Worm (Caenorhabditis elegans): ENCODE measurements around the gene cdc-48.1.

cdc-48.1 gene

DNA sequence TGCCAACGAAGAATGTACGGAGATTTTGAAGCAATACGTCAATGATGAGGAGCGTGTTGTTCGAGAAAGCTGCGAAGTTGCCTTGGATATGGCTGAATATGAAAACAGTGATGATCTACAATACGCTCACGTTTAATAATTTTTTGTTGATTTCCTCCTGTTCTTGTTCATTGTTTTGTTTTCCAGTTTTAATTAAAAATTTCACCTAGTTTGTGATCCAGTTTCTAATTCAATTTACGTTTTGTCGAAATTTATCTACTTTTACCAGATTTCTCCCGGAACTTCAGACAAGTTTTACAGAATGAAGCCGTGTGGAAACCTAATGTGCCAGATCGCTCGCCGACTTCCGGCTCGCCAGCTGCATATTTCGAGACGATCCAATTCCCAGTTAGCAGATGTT is 17.6 kb upstream of the cdc-48.1 start, which contains the start of gene dap-3:
Gene dap-3 (plus strand): TSS at position 301 of the 400 bp plus-strand sequence.
- no peak for TF ChIP-seq gmeb-2 (tag; optimal IDR thresholded peaks at IDR 0.05)
- no peak for TF ChIP-seq K09A11.1 (tag; optimal IDR thresholded peaks at IDR 0.05; ENCODE audit: insufficient read depth)
- no peak for TF ChIP-seq ref-2 (tag; optimal IDR thresholded peaks at IDR 0.05)
- TF ChIP-seq dmd-4 (tag; optimal IDR thresholded peaks at IDR 0.05; ENCODE audit: borderline replicate concordance), result no peak
- no peak for TF ChIP-seq ceh-24 (tag; optimal IDR thresholded peaks at IDR 0.05)
- no peak for TF ChIP-seq ahr-1 (tag; optimal IDR thresholded peaks at IDR 0.05)
- no peak for TF ChIP-seq pha-2 (tag; optimal IDR thresholded peaks at IDR 0.05)
- TF ChIP-seq lim-6 (tag; optimal IDR thresholded peaks at IDR 0.05), result no peak
- no peak for TF ChIP-seq hlh-6 (tag; optimal IDR thresholded peaks at IDR 0.05)
- TF ChIP-seq ttx-3 (tag; optimal IDR thresholded peaks at IDR 0.05), result no peak
- no peak for TF ChIP-seq sdc-2 (tag; optimal IDR thresholded peaks at IDR 0.05)
- TF ChIP-seq pat-9 (tag; optimal IDR thresholded peaks at IDR 0.05), result no peak
- no peak for TF ChIP-seq ceh-2 (tag; optimal IDR thresholded peaks at IDR 0.05)
- TF ChIP-seq odd-2 (tag; optimal IDR thresholded peaks at IDR 0.05), result no peak
- TF ChIP-seq unc-42 (tag; optimal IDR thresholded peaks at IDR 0.05), result no peak
- no peak for TF ChIP-seq nfya-1 (tag; optimal IDR thresholded peaks at IDR 0.05)
- TF ChIP-seq che-1 (tag; optimal IDR thresholded peaks at IDR 0.05), result no peak
- no peak for TF ChIP-seq unc-3 (GFP tag; conservative IDR thresholded peaks at IDR 0.05)
- no peak for TF ChIP-seq unc-3 (tag; optimal IDR thresholded peaks at IDR 0.05)
- no peak for TF ChIP-seq fax-1 (tag; optimal IDR thresholded peaks at IDR 0.05)

DNA sequence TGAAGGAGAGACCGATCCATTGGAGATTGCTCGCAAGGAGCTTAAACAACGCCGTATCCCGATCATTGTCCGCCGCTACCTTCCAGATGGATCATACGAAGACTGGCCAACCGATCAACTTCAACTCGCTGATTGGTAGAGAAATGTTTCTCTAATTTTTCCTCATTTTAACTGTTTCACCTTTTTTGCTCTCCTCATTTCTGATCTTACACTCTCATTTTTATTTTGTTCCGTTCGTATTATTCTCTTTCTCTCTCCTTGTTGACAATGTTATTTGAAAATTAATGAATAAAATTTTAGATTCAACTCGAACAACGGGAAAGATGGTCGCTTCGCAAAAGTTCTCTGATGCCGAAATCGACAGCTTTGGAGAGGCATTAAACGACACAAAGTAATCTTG is 16.4 kb upstream of the cdc-48.1 start, which contains the start of gene dohh-1:
Gene dohh-1 (plus strand): TSS at position 301 of the 400 bp plus-strand sequence.
- TF ChIP-seq ceh-22 (tag; optimal IDR thresholded peaks at IDR 0.05), result no peak

DNA sequence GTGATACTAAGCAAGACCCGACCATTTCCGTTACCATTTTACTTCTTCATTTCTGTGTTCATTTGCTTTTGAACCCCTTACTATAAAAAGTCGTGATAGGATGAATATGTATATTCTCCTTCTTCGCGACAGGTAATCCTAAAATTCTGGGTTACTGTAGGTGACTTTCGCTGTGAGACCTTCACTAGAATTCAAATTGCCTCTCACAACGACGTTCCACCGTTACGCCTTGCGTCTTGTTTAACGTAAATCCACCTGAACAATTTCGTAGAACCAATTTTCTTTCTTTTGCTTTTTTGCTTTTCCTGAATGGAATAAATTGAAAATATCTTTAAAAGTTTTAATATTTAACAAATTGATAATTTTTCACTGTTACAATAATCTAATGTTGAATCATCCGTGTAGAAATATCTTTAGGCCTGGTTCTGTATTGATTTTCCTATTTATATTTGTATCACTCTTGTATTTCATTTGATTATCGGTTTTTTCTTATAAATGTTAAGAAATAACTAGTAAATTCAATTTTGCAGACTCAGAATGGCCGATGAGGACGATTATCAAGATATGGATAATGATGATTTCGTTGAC is 15.7 kb upstream of the cdc-48.1 start, which contains the start of gene rpb-6:
Gene rpb-6 (plus strand): TSS at position 538 of the 588 bp plus-strand sequence.
- TF ChIP-seq ttx-3 (tag; optimal IDR thresholded peaks at IDR 0.05) (no peak), ets-4 (tag; optimal IDR thresholded peaks at IDR 0.05) (no peak), K02D7.2 (tag; optimal IDR thresholded peaks at IDR 0.05) (no peak), ama-1 (optimal IDR thresholded peaks at IDR 0.05) (no peak), ceh-14 (tag; optimal IDR thresholded peaks at IDR 0.05) (no peak), zip-5 (tag; optimal IDR thresholded peaks at IDR 0.05) (no peak), ztf-16 (tag; optimal IDR thresholded peaks at IDR 0.05) (no peak), tbx-7 (tag; optimal IDR thresholded peaks at IDR 0.05) (no peak), hlh-8 (tag; optimal IDR thresholded peaks at IDR 0.05) (no peak), hlh-30 (tag; optimal IDR thresholded peaks at IDR 0.05; ENCODE audit: insufficient read depth) (no peak), mec-3 (tag; optimal IDR thresholded peaks at IDR 0.05; ENCODE audit: borderline replicate concordance) (no peak), ceh-19 (GFP tag; optimal IDR thresholded peaks at IDR 0.05) (no peak), elt-4 (tag; optimal IDR thresholded peaks at IDR 0.05) (no peak), che-1 (tag; optimal IDR thresholded peaks at IDR 0.05) (no peak), ceh-24 (tag; optimal IDR thresholded peaks at IDR 0.05) (no peak), pros-1 (tag; optimal IDR thresholded peaks at IDR 0.05) (no peak)

DNA sequence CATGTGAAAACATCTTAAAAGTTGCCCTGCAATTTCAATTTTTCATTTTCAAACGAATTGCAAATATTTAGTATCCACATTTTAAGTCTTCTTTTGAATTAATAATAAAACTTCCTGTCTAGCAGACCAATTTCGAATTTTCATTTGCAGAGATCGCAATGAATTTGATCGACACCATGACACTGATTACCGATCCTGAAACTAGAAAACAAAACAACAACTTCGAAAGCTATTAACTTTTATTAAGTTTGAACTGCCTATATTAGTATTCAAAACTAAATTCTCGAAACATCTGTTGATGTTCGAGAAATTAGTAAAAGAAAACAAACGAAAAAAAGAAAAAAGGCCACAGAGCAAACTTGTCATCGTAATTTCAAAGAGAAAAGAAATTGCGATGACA is 11.0 kb upstream of the cdc-48.1 start:
- TF ChIP-seq unc-42 (tag; optimal IDR thresholded peaks at IDR 0.05), result no peak
- no peak for TF ChIP-seq ceh-19 (GFP tag; optimal IDR thresholded peaks at IDR 0.05)
- TF ChIP-seq Y22D7AL.16 (tag; optimal IDR thresholded peaks at IDR 0.05), result no peak
- TF ChIP-seq mec-3 (tag; optimal IDR thresholded peaks at IDR 0.05; ENCODE audit: borderline replicate concordance), result no peak
- no peak for TF ChIP-seq fkh-6 (tag; optimal IDR thresholded peaks at IDR 0.05)
- no peak for TF ChIP-seq F13H6.1 (tag; optimal IDR thresholded peaks at IDR 0.05)
